Fruit fly (Drosophila melanogaster) whole organism, embryonic: Measurements from ENCODE around the gene Sulf1.

ENCODE experiments used
- Atf3 ChIP-seq: fragments of 200-800 bp; sonication (Bioruptor generic); optimal IDR thresholded peaks from 3 replicates; lab custom pipeline; 2016; ENCODE audit warnings: missing biosample characterization, missing genetic modification characterization
- Atf6 ChIP-seq: fragments of 200-800 bp; sonication (Bioruptor generic); IDR thresholded peaks from 2 replicates; pipeline ENCODE4 v1.3.6; 2022; ENCODE audit warnings: missing biosample characterization, missing genetic modification characterization
- CG10147 ChIP-seq: fragments of 200-800 bp; sonication (Bioruptor generic); optimal IDR thresholded peaks from 2 replicates; lab custom pipeline; 2019; ENCODE audit warnings: missing biosample characterization, mild to moderate bottlenecking, missing genetic modification characterization, moderate library complexity
- CG10209 ChIP-seq: fragments of 200-800 bp; sonication (Bioruptor generic); optimal IDR thresholded peaks from 3 replicates; lab custom pipeline; 2017; ENCODE audit warnings: missing biosample characterization, mild to moderate bottlenecking, missing genetic modification characterization, missing genetic modification reagents
- CG14050 ChIP-seq: fragments of 200-800 bp; sonication (Bioruptor generic); IDR thresholded peaks from 3 replicates; pipeline ENCODE4 v1.3.6; 2022; ENCODE audit warnings: missing biosample characterization, missing genetic modification characterization
- CG15514 ChIP-seq: fragments of 200-800 bp; sonication (Bioruptor generic); optimal IDR thresholded peaks from 3 replicates; lab custom pipeline; 2017; ENCODE audit warnings: missing biosample characterization, missing genetic modification characterization, mild to moderate bottlenecking, moderate library complexity, missing genetic modification reagents
- CG18476 ChIP-seq: fragments of 200-800 bp; sonication (Bioruptor generic); optimal IDR thresholded peaks from 2 replicates; lab custom pipeline; 2016; ENCODE audit warnings: missing biosample characterization, mild to moderate bottlenecking, missing genetic modification characterization
- CG2199 ChIP-seq: fragments of 200-800 bp; sonication (Bioruptor generic); IDR thresholded peaks from 3 replicates; pipeline ENCODE4 v1.3.6; 2022; ENCODE audit warnings: missing biosample characterization, missing genetic modification characterization
- CG2889 ChIP-seq: fragments of 200-800 bp; sonication (Bioruptor generic); IDR thresholded peaks from 3 replicates; pipeline ENCODE4 v1.3.6; 2022; ENCODE audit warnings: missing biosample characterization, missing genetic modification characterization
- CG30020 ChIP-seq: fragments of 200-800 bp; optimal IDR thresholded peaks from 2 replicates; lab custom pipeline; 2019; ENCODE audit warnings: missing biosample characterization, mild to moderate bottlenecking, missing genetic modification characterization, moderate library complexity
- CG34224 ChIP-seq: fragments of 200-800 bp; sonication (Bioruptor generic); IDR thresholded peaks from 3 replicates; pipeline ENCODE4 v1.3.6; 2022; ENCODE audit warnings: missing biosample characterization, missing genetic modification characterization; ENCODE audit not compliant: partially characterized antibody
- CG42726 ChIP-seq: fragments of 200-800 bp; sonication (Bioruptor generic); IDR thresholded peaks from 2 replicates; pipeline ENCODE4 v1.3.6; 2022; ENCODE audit warnings: missing biosample characterization, missing genetic modification characterization; ENCODE audit not compliant: partially characterized antibody
- CG6654 ChIP-seq: fragments of 200-800 bp; sonication (Bioruptor generic); optimal IDR thresholded peaks from 2 replicates; lab custom pipeline; 2017; ENCODE audit warnings: missing biosample characterization, mild to moderate bottlenecking, missing genetic modification characterization
- CG8290 ChIP-seq, 3 experiments: fragments of 200-800 bp; sonication (Bioruptor generic); optimal IDR thresholded peaks; 2 replicates each; lab custom pipeline; 2016 to 2019; ENCODE audit warnings: missing biosample characterization in 3 of 3, missing genetic modification characterization in 3 of 3, mild to moderate bottlenecking in 2 of 3, moderate library complexity in 1 of 3
- CG8944 ChIP-seq: fragments of 200-800 bp; sonication (Bioruptor generic); optimal IDR thresholded peaks from 3 replicates; lab custom pipeline; 2016; ENCODE audit warnings: missing biosample characterization, missing genetic modification characterization
- CG9609 ChIP-seq: fragments of 200-800 bp; sonication (Bioruptor generic); optimal IDR thresholded peaks from 3 replicates; lab custom pipeline; 2016; ENCODE audit warnings: missing biosample characterization, missing genetic modification characterization
- Elba2 ChIP-seq: fragments of 200-800 bp; sonication (Bioruptor generic); optimal IDR thresholded peaks from 3 replicates; lab custom pipeline; 2016; ENCODE audit warnings: missing biosample characterization, missing genetic modification characterization
- Ets65A ChIP-seq: fragments of 200-800 bp; sonication (Bioruptor generic); peaks from one replicate; lab custom pipeline; 2016; ENCODE audit warnings: missing biosample characterization, missing genetic modification characterization
- Lim3 ChIP-seq: fragments of 200-800 bp; sonication (Bioruptor generic); IDR thresholded peaks from 2 replicates; pipeline ENCODE4 v1.3.6; 2022; ENCODE audit warnings: missing biosample characterization, missing genetic modification characterization
- Med ChIP-seq: fragments of 200-800 bp; sonication (Bioruptor generic); peaks from one replicate; lab custom pipeline; 2016; ENCODE audit warnings: missing biosample characterization, missing genetic modification characterization, mild to moderate bottlenecking, inconsistent platforms, moderate library complexity
- Taf1 ChIP-seq: fragments of 200-800 bp; sonication (Bioruptor generic); IDR thresholded peaks from 2 replicates; pipeline ENCODE4 v1.3.6; 2022; ENCODE audit warnings: missing biosample characterization, missing genetic modification characterization
- Vsx1 ChIP-seq: fragments of 200-800 bp; sonication (Bioruptor generic); optimal IDR thresholded peaks from 2 replicates; lab custom pipeline; 2017; ENCODE audit warnings: missing biosample characterization, mild to moderate bottlenecking, missing genetic modification characterization, missing genetic modification reagents
- cad ChIP-seq: fragments of >200 bp; optimal IDR thresholded peaks from 2 replicates; lab custom pipeline; 2017; ENCODE audit warnings: missing biosample characterization, missing genetic modification characterization
- chif ChIP-seq, 2 experiments: fragments of 200-800 bp; sonication (Bioruptor generic); optimal IDR thresholded peaks; 3 replicates each; lab custom pipeline; 2016; ENCODE audit warnings: missing biosample characterization in 2 of 2, missing genetic modification characterization in 2 of 2
- crol ChIP-seq: fragments of 200-800 bp; sonication (Bioruptor generic); IDR thresholded peaks from 2 replicates; pipeline ENCODE4 v1.3.6; 2022; ENCODE audit warnings: missing biosample characterization, missing genetic modification characterization
- dati ChIP-seq: fragments of 200-800 bp; sonication (Bioruptor generic); IDR thresholded peaks from 2 replicates; pipeline ENCODE4 v1.3.6; 2022; ENCODE audit warnings: missing biosample characterization, missing genetic modification characterization
- exex ChIP-seq: fragments of 200-800 bp; sonication (Bioruptor generic); optimal IDR thresholded peaks from 4 replicates; lab custom pipeline; 2018; ENCODE audit warnings: missing biosample characterization, mild to moderate bottlenecking, missing genetic modification characterization, moderate library complexity
- nom ChIP-seq: fragments of 200-800 bp; sonication (Bioruptor generic); optimal IDR thresholded peaks from 2 replicates; lab custom pipeline; 2017; ENCODE audit warnings: missing biosample characterization, missing genetic modification characterization, mild to moderate bottlenecking, moderate library complexity, missing genetic modification reagents
- otp ChIP-seq: fragments of 200-800 bp; sonication (Bioruptor generic); IDR thresholded peaks from 3 replicates; pipeline ENCODE4, ENCODE4 v1.3.6; 2022; ENCODE audit warnings: missing biosample characterization, missing genetic modification characterization
- pan ChIP-seq, 4 experiments: fragments of >200 bp in 3 of 4; fragments of 200-800 bp in 1 of 4; sonication (Bioruptor generic) in 1 of 4; optimal IDR thresholded peaks in 3 of 4; IDR thresholded peaks in 1 of 4; 2 replicates each; pipeline versions ENCODE4 v1.3.6 to Lab custom; 2017 to 2022; ENCODE audit warnings: missing biosample characterization in 2 of 4, missing genetic modification characterization in 2 of 4, mixed read lengths in 1 of 4
- pros ChIP-seq: fragments of 200-800 bp; sonication (Bioruptor generic); optimal IDR thresholded peaks from 3 replicates; lab custom pipeline; 2019; ENCODE audit warnings: missing biosample characterization, mild to moderate bottlenecking, missing genetic modification characterization, moderate library complexity
- scrt ChIP-seq: fragments of 200-800 bp; sonication (Bioruptor generic); optimal IDR thresholded peaks from 2 replicates; lab custom pipeline; 2018; ENCODE audit warnings: missing biosample characterization, mild to moderate bottlenecking, missing genetic modification characterization, moderate library complexity
- stwl ChIP-seq: fragments of 200-800 bp; sonication (Bioruptor generic); optimal IDR thresholded peaks from 3 replicates; lab custom pipeline; 2018; ENCODE audit warnings: missing biosample characterization, mild to moderate bottlenecking, missing genetic modification characterization, moderate library complexity
- z ChIP-seq: fragments of 200-800 bp; sonication (Bioruptor generic); IDR thresholded peaks from 3 replicates; pipeline ENCODE4 v1.3.6; 2022; ENCODE audit warnings: missing biosample characterization, missing genetic modification characterization

The Sulf1 gene

DNA sequence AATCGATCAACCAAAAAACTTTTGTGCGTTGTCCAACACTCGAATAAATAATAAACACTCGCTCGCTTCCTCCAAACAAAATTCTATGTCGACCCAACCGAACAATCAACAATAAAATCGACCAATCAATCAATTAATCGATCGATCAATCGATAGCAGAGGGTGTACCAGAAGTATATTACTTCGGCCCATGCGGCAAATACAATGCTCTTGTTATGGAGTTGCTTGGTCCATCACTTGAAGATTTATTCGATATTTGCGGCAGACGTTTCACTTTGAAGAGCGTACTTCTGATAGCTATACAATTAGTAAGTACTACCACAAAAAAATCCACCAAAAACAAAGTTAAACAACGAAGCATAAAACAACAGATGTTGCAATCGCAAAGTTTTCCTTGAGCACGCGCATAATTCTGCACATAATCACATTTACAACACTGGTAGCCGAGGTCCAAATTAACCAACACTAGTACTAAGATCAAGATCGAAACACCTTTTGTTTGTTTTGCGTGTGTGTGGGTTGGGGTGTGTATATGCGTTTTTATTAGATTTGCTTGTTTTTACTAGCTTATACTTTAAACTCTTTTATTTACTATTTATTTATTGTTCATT, 43.8 kb downstream of the Sulf1 start:
- TF ChIP-seq CG8290 (GFP tag; optimal IDR thresholded peaks at IDR 0.05; lab: Kevin White, UChicago) (peak; percentile 53), CG8290 (tag; optimal IDR thresholded peaks at IDR 0.05; lab: Kevin White, UChicago) (peak in 1 of 2 experiments; percentile 58), Ets65A (GFP tag; lab: Kevin White, UChicago) (peak; percentile 78), stwl (tag; lab: Kevin White, UChicago) (peak; percentile 81), CG14050 (GFP tag; lab: Robert Waterston, UW) (no peak), Atf3 (no peak)

DNA sequence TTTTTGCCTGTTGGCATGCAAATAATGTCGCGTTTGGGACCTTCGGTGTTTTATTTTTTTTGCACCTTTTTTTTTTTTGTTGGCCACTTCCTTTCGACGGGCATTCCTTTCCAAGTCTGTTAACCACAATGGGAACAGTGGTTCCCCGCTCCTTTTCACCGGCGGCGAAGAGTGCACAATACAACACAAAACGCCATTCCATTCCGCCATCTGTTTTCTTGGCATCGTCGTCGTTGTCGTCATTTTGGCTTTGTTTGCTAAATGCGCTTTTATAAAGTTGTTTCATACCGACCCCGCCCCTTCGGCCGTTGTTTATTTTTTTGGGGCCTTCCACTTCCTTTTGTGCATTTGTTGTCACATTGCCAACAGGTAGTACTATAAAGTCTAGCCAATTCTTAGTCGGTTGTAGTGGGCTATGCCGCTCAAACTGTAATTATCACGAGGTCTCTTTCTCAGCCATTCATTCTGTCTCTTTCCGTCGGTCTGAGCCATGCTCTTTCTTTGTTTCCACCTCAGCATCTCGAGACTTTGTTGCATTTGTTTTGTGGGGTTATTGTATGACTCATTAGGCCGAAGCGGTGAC, 49.0 kb downstream of the Sulf1 start:
- 0 out of 2 replicates have a peak, but pooled peaks have one; percentile 5 for TF ChIP-seq dati (GFP tag; lab: Robert Waterston, UW)
- TF ChIP-seq CG18476 (GFP tag; lab: Kevin White, UChicago) = no peak
- TF ChIP-seq Taf1 (GFP tag; lab: Robert Waterston, UW) = no peak
- TF ChIP-seq Lim3 = no peak
- 0 out of 3 replicates have a peak, but pooled peaks have one; percentile 32 for TF ChIP-seq z (GFP tag; lab: Robert Waterston, UW)
- peak; percentile 93 for TF ChIP-seq CG6654 (GFP tag; lab: Kevin White, UChicago)
- TF ChIP-seq Elba2 (GFP tag; lab: Kevin White, UChicago) = no peak
- peak; percentile 17; the same call in 1 of the 3 replicates for TF ChIP-seq CG2199 (GFP tag; lab: Robert Waterston, UW)
- TF ChIP-seq cad (GFP tag; lab: Kevin White, UChicago) = peak; percentile 67

DNA sequence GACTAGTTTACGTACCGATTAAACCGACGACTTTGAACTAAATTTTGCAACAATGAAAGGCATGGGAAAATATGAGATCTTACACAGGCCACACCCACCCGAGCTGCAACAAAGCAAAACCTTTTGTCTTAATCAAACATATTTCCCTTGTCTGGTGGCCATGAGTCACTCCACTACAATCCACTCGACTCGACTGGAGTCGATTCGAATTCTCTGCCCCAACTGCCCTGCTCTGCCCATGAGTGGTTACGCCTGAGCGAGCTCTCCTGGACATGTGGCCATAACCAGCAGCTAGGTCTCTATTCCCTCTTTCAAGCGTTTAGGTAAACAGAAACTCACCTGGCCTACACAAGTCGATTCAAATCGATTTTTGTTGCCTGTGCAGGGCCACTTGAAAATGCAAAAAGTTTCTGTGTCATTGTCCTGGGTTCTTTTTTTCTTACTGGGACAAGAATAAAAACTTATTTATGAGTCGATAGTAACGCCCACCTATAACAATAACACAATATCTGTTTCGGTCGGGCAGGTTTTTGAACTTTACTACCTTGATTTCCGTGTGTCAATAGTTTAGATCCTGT, 50.6 kb downstream of the Sulf1 start:
- TF ChIP-seq pan (optimal IDR thresholded peaks at IDR 0.05; lab: Kevin White, UChicago) (no peak), pan (GFP tag; optimal IDR thresholded peaks at IDR 0.05 in 1 of 2, IDR thresholded peaks at IDR 0.05 in 1 of 2) (peak in 1 of 2 experiments; percentile 20), z (GFP tag; lab: Robert Waterston, UW) (peak; percentile 76), CG42726 (GFP tag; lab: Robert Waterston, UW) (no peak), CG34224 (no peak), CG30020 (tag; lab: Kevin White, UChicago) (no peak), CG9609 (GFP tag; lab: Kevin White, UChicago) (no peak), nom (GFP tag; lab: Kevin White, UChicago) (peak; percentile 40), pros (GFP tag; lab: Kevin White, UChicago) (no peak), CG10147 (no peak), Vsx1 (no peak), Atf6 (GFP tag; lab: Robert Waterston, UW) (0 out of 2 replicates have a peak, but pooled peaks have one; percentile 27), Med (GFP tag; lab: Kevin White, UChicago) (peak; percentile 42), chif (GFP tag; optimal IDR thresholded peaks at IDR 0.05; lab: Kevin White, UChicago) (no peak), scrt (GFP tag; lab: Kevin White, UChicago) (no peak), CG8944 (no peak), CG2889 (no peak), otp (GFP tag; lab: Robert Waterston, UW) (no peak)

- TF ChIP-seq CG10209 (GFP tag; lab: Kevin White, UChicago) (no peak), CG15514 (GFP tag; lab: Kevin White, UChicago) (peak; percentile 43), exex (tag; lab: Kevin White, UChicago) (peak; percentile 14), crol (peak; percentile 47)
- TF ChIP-seq, all 482 proteins: peak for 3
Measured at dm6 chr3R:16287850-16288249, 51.5 kb downstream of the Sulf1 start.
